Fruit fly (Drosophila melanogaster): Measurements from ENCODE around the gene CG32069.

Gene CG32069

dm6 chr3L:11084557-11085231, 22.3 kb upstream of the CG32069 start (continued):
- TF ChIP-seq CG6854 (GFP tag; optimal IDR thresholded peaks at IDR 0.05): peak; percentile 66
- peak; percentile 94 to 99 for TF ChIP-seq salr (GFP tag; optimal IDR thresholded peaks at IDR 0.05)
- peak; percentile 96 for TF ChIP-seq CG3032 (tag; optimal IDR thresholded peaks at IDR 0.05)
- TF ChIP-seq Hr38 (GFP tag; optimal IDR thresholded peaks at IDR 0.05): peak; percentile 93
- TF ChIP-seq CG32006 (GFP tag; optimal IDR thresholded peaks at IDR 0.05): peak; percentile 99
- TF ChIP-seq CG31627 (GFP tag; optimal IDR thresholded peaks at IDR 0.05): peak; percentile 87
- peak; percentile 63 for TF ChIP-seq vri (GFP tag; optimal IDR thresholded peaks at IDR 0.05)
- peak; percentile 97 for TF ChIP-seq CG11762 (GFP tag; optimal IDR thresholded peaks at IDR 0.05; ENCODE audit: insufficient read depth)
- peak; percentile 83 for TF ChIP-seq CG11902 (GFP tag; optimal IDR thresholded peaks at IDR 0.05)
- TF ChIP-seq Ets96B (tag; optimal IDR thresholded peaks at IDR 0.05): peak; percentile 97
- TF ChIP-seq CG9139 (GFP tag; optimal IDR thresholded peaks at IDR 0.05): peak; percentile 93
- peak; percentile 80 for TF ChIP-seq Sox15 (GFP tag; optimal IDR thresholded peaks at IDR 0.05)
- peak; percentile 83 for TF ChIP-seq fd85E (GFP tag; optimal IDR thresholded peaks at IDR 0.05)
- peak; percentile 87 for TF ChIP-seq Sox102F (GFP tag; optimal IDR thresholded peaks at IDR 0.05)
- TF ChIP-seq fkh (GFP tag; optimal IDR thresholded peaks at IDR 0.05): peak; percentile 95
- peak; percentile 98 for TF ChIP-seq Sox14 (GFP tag; optimal IDR thresholded peaks at IDR 0.05)
- peak; percentile 88 for TF ChIP-seq lz (GFP tag; optimal IDR thresholded peaks at IDR 0.05)
- TF ChIP-seq Blimp-1 (GFP tag; optimal IDR thresholded peaks at IDR 0.05): peak; percentile 68
- no peak for TF ChIP-seq svp (GFP tag)
- peak; percentile 79 for TF ChIP-seq Ets21C (GFP tag; optimal IDR thresholded peaks at IDR 0.05)
- TF ChIP-seq Eip75B (GFP tag; optimal IDR thresholded peaks at IDR 0.05): peak; percentile 99
- peak; percentile 85 for TF ChIP-seq CG8319 (GFP tag; optimal IDR thresholded peaks at IDR 0.05)
- TF ChIP-seq CG11294 (GFP tag; IDR thresholded peaks at IDR 0.05): peak; percentile 99
- peak; percentile 100 for TF ChIP-seq CG8119 (GFP tag; IDR thresholded peaks at IDR 0.05)
- TF ChIP-seq CG8632 (GFP tag; optimal IDR thresholded peaks at IDR 0.05): peak; percentile 93
- peak; percentile 95 for TF ChIP-seq CG16779 (tag; optimal IDR thresholded peaks at IDR 0.05)
- TF ChIP-seq Eip93F (GFP tag; optimal IDR thresholded peaks at IDR 0.05): no peak
- peak; percentile 93 for TF ChIP-seq CG6808 (GFP tag; optimal IDR thresholded peaks at IDR 0.05)
- peak; percentile 97 for TF ChIP-seq acj6 (GFP tag; optimal IDR thresholded peaks at IDR 0.05)
- peak; percentile 98 for TF ChIP-seq CG10631 (GFP tag; optimal IDR thresholded peaks at IDR 0.05)
- peak; percentile 94 for TF ChIP-seq dac (GFP tag; optimal IDR thresholded peaks at IDR 0.05)

dm6 chr3L:11083605-11084004, 21.2 kb upstream of the CG32069 start:
- TF ChIP-seq CG8119 (GFP tag; IDR thresholded peaks at IDR 0.05) (peak; percentile 24; the same call in 1 of the 3 replicates), Hr39 (GFP tag; optimal IDR thresholded peaks at IDR 0.05) (no peak), Blimp-1 (GFP tag; optimal IDR thresholded peaks at IDR 0.05) (peak; percentile 51)

- TF ChIP-seq CG8319 (GFP tag; optimal IDR thresholded peaks at IDR 0.05) (peak; percentile 2), topi (GFP tag; optimal IDR thresholded peaks at IDR 0.05) (no peak), Sox102F (GFP tag; optimal IDR thresholded peaks at IDR 0.05) (no peak), lz (GFP tag; optimal IDR thresholded peaks at IDR 0.05) (peak; percentile 38), CG3032 (tag; optimal IDR thresholded peaks at IDR 0.05) (peak; percentile 31), CG31627 (GFP tag; optimal IDR thresholded peaks at IDR 0.05) (peak; percentile 51), esn (GFP tag; optimal IDR thresholded peaks at IDR 0.05) (peak; percentile 62), CG6854 (GFP tag; optimal IDR thresholded peaks at IDR 0.05) (peak; percentile 20), CG10631 (GFP tag; optimal IDR thresholded peaks at IDR 0.05) (peak; percentile 73), Gug (GFP tag; IDR thresholded peaks at IDR 0.05) (peak; percentile 30; the same call in 1 of the 2 replicates), CG15336 (GFP tag; IDR thresholded peaks at IDR 0.05) (0 out of 2 replicates have a peak, but pooled peaks have one; percentile 7), CG11294 (GFP tag; IDR thresholded peaks at IDR 0.05) (peak; percentile 50; the same call in 1 of the 2 replicates), svp (GFP tag) (no peak)
Measured at dm6 chr3L:11074043-11074853, 11.8 kb upstream of the CG32069 start, which contains the start of the genes Pfdn2 and Noc1. Gene Pfdn2, minus strand, starts transcription at chr3L:11074388. Gene Noc1, plus strand, starts transcription at chr3L:11074769.

Measured in whole organism, prepupa.